Worm (Caenorhabditis elegans) whole organism, early embryonic: ENCODE data around the gene ptr-6.

Source experiments
- B0310.2 ChIP-seq: sonication (generic microtip); optimal IDR thresholded peaks from 2 replicates; lab custom pipeline; 2016; ENCODE audit warnings: mild to moderate bottlenecking, missing genetic modification characterization, missing compliant biosample characterization
- F13C5.2 ChIP-seq: sonication (generic microtip); optimal IDR thresholded peaks from 2 replicates; lab custom pipeline; 2017; ENCODE audit warnings: mild to moderate bottlenecking, missing genetic modification characterization, inconsistent platforms, missing compliant biosample characterization
- aly-1 ChIP-seq: sonication (generic microtip); optimal IDR thresholded peaks from 2 replicates; lab custom pipeline; 2016; ENCODE audit warnings: missing genetic modification characterization, missing compliant biosample characterization
- ama-1 ChIP-seq: fragments of 150-350 bp; optimal IDR thresholded peaks from 2 replicates; lab custom pipeline; 2014
- ceh-13 ChIP-seq: fragments of 200-800 bp; sonication (Bioruptor generic); optimal IDR thresholded peaks from 2 replicates; lab custom pipeline; 2018; ENCODE audit warnings: mild to moderate bottlenecking, missing genetic modification characterization, missing compliant biosample characterization
- ceh-36 ChIP-seq: sonication (generic microtip); optimal IDR thresholded peaks from 2 replicates; lab custom pipeline; 2016; ENCODE audit warnings: missing genetic modification characterization, inconsistent platforms, missing compliant biosample characterization
- ets-7 ChIP-seq: sonication (generic microtip); optimal IDR thresholded peaks from 2 replicates; lab custom pipeline; 2016; ENCODE audit warnings: missing genotype, missing genetic modification characterization, missing compliant biosample characterization
- flt-1 ChIP-seq: fragments of 200-800 bp; sonication (Bioruptor generic); IDR thresholded peaks from 2 replicates; pipeline ENCODE4 v1.3.6; 2022; ENCODE audit warnings: missing genetic modification characterization, missing compliant biosample characterization
- hmbx-1 ChIP-seq: sonication (generic microtip); optimal IDR thresholded peaks from 2 replicates; lab custom pipeline; 2016; ENCODE audit warnings: mild to moderate bottlenecking, missing genetic modification characterization, missing compliant biosample characterization
- hmg-4 ChIP-seq: fragments of 200-800 bp; sonication (Bioruptor generic); optimal IDR thresholded peaks from 2 replicates; lab custom pipeline; 2018; ENCODE audit warnings: mild to moderate bottlenecking, missing genetic modification characterization, missing compliant biosample characterization
- hnd-1 ChIP-seq: sonication (generic microtip); optimal IDR thresholded peaks from 2 replicates; lab custom pipeline; 2016; ENCODE audit warnings: missing genetic modification characterization, missing compliant biosample characterization
- pes-1 ChIP-seq: fragments of 200-800 bp; sonication (Bioruptor generic); IDR thresholded peaks from 2 replicates; pipeline ENCODE4 v1.3.6; 2022; ENCODE audit warnings: missing genetic modification reagents, missing genetic modification characterization, missing compliant biosample characterization
- scrt-1 ChIP-seq: fragments of 200-800 bp; sonication (Bioruptor generic); IDR thresholded peaks from 2 replicates; pipeline ENCODE4 v1.3.6; 2022; ENCODE audit warnings: missing genetic modification characterization, missing compliant biosample characterization
- sea-1 ChIP-seq: fragments of 200-800 bp; sonication (Bioruptor generic); conservative IDR thresholded peaks from 2 replicates; pipeline ENCODE4 v1.3.6; 2022; ENCODE audit warnings: missing genetic modification characterization, missing compliant biosample characterization
- tbx-11 ChIP-seq: fragments of 200-800 bp; sonication (Bioruptor generic); IDR thresholded peaks from 2 replicates; pipeline ENCODE4 v1.3.6; 2022; ENCODE audit warnings: missing genetic modification characterization, missing compliant biosample characterization
- tbx-37 ChIP-seq: fragments of 200-800 bp; sonication (Bioruptor generic); conservative IDR thresholded peaks from 2 replicates; pipeline ENCODE4 v1.3.6; 2022; ENCODE audit warnings: missing genetic modification reagents, missing genetic modification characterization, missing compliant biosample characterization
- tra-4 ChIP-seq: sonication (generic microtip); optimal IDR thresholded peaks from 2 replicates; lab custom pipeline; 2017; ENCODE audit warnings: missing genetic modification characterization, missing compliant biosample characterization

Gene ptr-6

ce11 chrII:5246791-5247361 lies at the start of gene ptr-6:
ptr-6 (minus strand) TSS chrII:5246837.
- no peak for TF ChIP-seq hmbx-1
- no peak for TF ChIP-seq tbx-37 (GFP tag; lab: Robert Waterston, UW)
- no peak for TF ChIP-seq hnd-1
- TF ChIP-seq sea-1 (GFP tag; lab: Robert Waterston, UW), result no peak
- TF ChIP-seq flt-1 (GFP tag; lab: Robert Waterston, UW), result no peak
- TF ChIP-seq pes-1 (GFP tag; lab: Robert Waterston, UW), result no peak
- TF ChIP-seq scrt-1 (GFP tag; lab: Robert Waterston, UW), result no peak
- no peak for TF ChIP-seq tbx-11 (GFP tag; lab: Robert Waterston, UW)
- TF ChIP-seq hmg-4 (GFP tag; lab: Kevin White, UChicago), result no peak
- no peak for TF ChIP-seq ama-1 (lab: Kevin White, UChicago)
- no peak for TF ChIP-seq ceh-36
- TF ChIP-seq ets-7 (tag; lab: Kevin White, UChicago), result no peak
- no peak for TF ChIP-seq B0310.2 (tag; lab: Kevin White, UChicago)
- no peak for TF ChIP-seq ceh-13 (GFP tag; lab: Kevin White, UChicago)
- no peak for TF ChIP-seq F13C5.2 (tag; lab: Kevin White, UChicago)
- no peak for TF ChIP-seq tra-4 (tag; lab: Kevin White, UChicago)
- no peak for TF ChIP-seq aly-1 (tag; lab: Kevin White, UChicago)

ce11 chrII:5293287-5293850 lies 46.7 kb upstream of the ptr-6 start, which contains the start of gene ZK622.1:
ZK622.1 (plus strand) TSS chrII:5293800.
- peak; percentile 53 for TF ChIP-seq tbx-37 (GFP tag; lab: Robert Waterston, UW)
- TF ChIP-seq B0310.2 (tag; lab: Kevin White, UChicago), result peak; percentile 13
- no peak for TF ChIP-seq ama-1 (lab: Kevin White, UChicago)
- peak; percentile 85 for TF ChIP-seq pes-1 (GFP tag; lab: Robert Waterston, UW)
- TF ChIP-seq scrt-1 (GFP tag; lab: Robert Waterston, UW), result peak; percentile 76; the same call in 1 of the 2 replicates
- peak; percentile 19 for TF ChIP-seq hnd-1
- peak; percentile 77; the same call in 1 of the 2 replicates for TF ChIP-seq flt-1 (GFP tag; lab: Robert Waterston, UW)
- peak; percentile 71 for TF ChIP-seq sea-1 (GFP tag; lab: Robert Waterston, UW)
- TF ChIP-seq ceh-13 (GFP tag; lab: Kevin White, UChicago), result peak; percentile 37
- peak; percentile 71 for TF ChIP-seq hmg-4 (GFP tag; lab: Kevin White, UChicago)
- TF ChIP-seq tbx-11 (GFP tag; lab: Robert Waterston, UW), result peak; percentile 72; the same call in 1 of the 2 replicates
- TF ChIP-seq hmbx-1, result peak; percentile 37
- TF ChIP-seq tra-4 (tag; lab: Kevin White, UChicago), result peak; percentile 36
- TF ChIP-seq aly-1 (tag; lab: Kevin White, UChicago), result peak; percentile 26
- TF ChIP-seq ceh-36, result peak; percentile 59
- TF ChIP-seq ets-7 (tag; lab: Kevin White, UChicago), result no peak
- TF ChIP-seq F13C5.2 (tag; lab: Kevin White, UChicago), result no peak

- peak; percentile 82 for TF ChIP-seq ceh-36
- TF ChIP-seq sea-1 (GFP tag; lab: Robert Waterston, UW), result peak; percentile 91
- TF ChIP-seq scrt-1 (GFP tag; lab: Robert Waterston, UW), result peak; percentile 90
- peak; percentile 91 for TF ChIP-seq F13C5.2 (tag; lab: Kevin White, UChicago)
- peak; percentile 93 for TF ChIP-seq flt-1 (GFP tag; lab: Robert Waterston, UW)
- peak; percentile 94 for TF ChIP-seq pes-1 (GFP tag; lab: Robert Waterston, UW)
- TF ChIP-seq ama-1 (lab: Kevin White, UChicago), result no peak
- TF ChIP-seq aly-1 (tag; lab: Kevin White, UChicago), result peak; percentile 86
- TF ChIP-seq tra-4 (tag; lab: Kevin White, UChicago), result peak; percentile 75
- TF ChIP-seq B0310.2 (tag; lab: Kevin White, UChicago), result peak; percentile 75
- TF ChIP-seq ceh-13 (GFP tag; lab: Kevin White, UChicago), result peak; percentile 88
- peak; percentile 95 for TF ChIP-seq hmg-4 (GFP tag; lab: Kevin White, UChicago)
- TF ChIP-seq hmbx-1, result peak; percentile 73
- TF ChIP-seq tbx-11 (GFP tag; lab: Robert Waterston, UW), result peak; percentile 88
- peak; percentile 81 for TF ChIP-seq tbx-37 (GFP tag; lab: Robert Waterston, UW)
- TF ChIP-seq ets-7 (tag; lab: Kevin White, UChicago), result peak; percentile 72
- TF ChIP-seq hnd-1, result peak; percentile 81
These were observed 45.7 kb upstream of the ptr-6 start, which contains the start of gene ZK622.4 for ce11 chrII:5292226-5292752. ZK622.4 (plus strand) TSS chrII:5292702.

- TF ChIP-seq sea-1 (GFP tag; lab: Robert Waterston, UW) (no peak), pes-1 (GFP tag; lab: Robert Waterston, UW) (no peak), hmbx-1 (no peak), B0310.2 (tag; lab: Kevin White, UChicago) (no peak), aly-1 (tag; lab: Kevin White, UChicago) (no peak), scrt-1 (GFP tag; lab: Robert Waterston, UW) (no peak), tbx-37 (GFP tag; lab: Robert Waterston, UW) (no peak), tra-4 (tag; lab: Kevin White, UChicago) (no peak), flt-1 (GFP tag; lab: Robert Waterston, UW) (no peak), ceh-13 (GFP tag; lab: Kevin White, UChicago) (no peak)
These were observed 44.4 kb upstream of the ptr-6 start for ce11 chrII:5291051-5291450.

ce11 chrII:5289142-5289541 lies 42.5 kb upstream of the ptr-6 start, which contains the start of gene ZK622.5:
ZK622.5 (plus strand) TSS chrII:5289442.
- TF ChIP-seq tra-4 (tag; lab: Kevin White, UChicago) (no peak), F13C5.2 (tag; lab: Kevin White, UChicago) (no peak), ets-7 (tag; lab: Kevin White, UChicago) (no peak), ceh-13 (GFP tag; lab: Kevin White, UChicago) (no peak), ceh-36 (no peak), ama-1 (lab: Kevin White, UChicago) (no peak), tbx-37 (GFP tag; lab: Robert Waterston, UW) (no peak), pes-1 (GFP tag; lab: Robert Waterston, UW) (no peak), B0310.2 (tag; lab: Kevin White, UChicago) (no peak), scrt-1 (GFP tag; lab: Robert Waterston, UW) (no peak), flt-1 (GFP tag; lab: Robert Waterston, UW) (no peak), hmbx-1 (no peak), tbx-11 (GFP tag; lab: Robert Waterston, UW) (no peak)
